Fruit fly (Drosophila melanogaster) whole organism, embryonic: ENCODE measurements around the gene Uggt.

Experiments
- CG10979 ChIP-seq: fragments of 200-800 bp; sonication (Bioruptor generic); optimal IDR thresholded peaks from 2 replicates; lab custom pipeline; 2018; ENCODE audit warnings: missing biosample characterization, mild to moderate bottlenecking, missing genetic modification characterization, moderate library complexity
- CG11085 ChIP-seq: fragments of 200-800 bp; sonication (Bioruptor generic); IDR thresholded peaks from 2 replicates; pipeline ENCODE4 v1.3.6; 2022; ENCODE audit warnings: missing biosample characterization, missing genetic modification characterization
- CG11398 ChIP-seq: fragments of 200-800 bp; sonication (Bioruptor generic); optimal IDR thresholded peaks from 2 replicates; lab custom pipeline; 2016; ENCODE audit warnings: missing biosample characterization, missing genetic modification characterization
- CG11456 ChIP-seq: fragments of 200-800 bp; sonication (Bioruptor generic); IDR thresholded peaks from 3 replicates; pipeline ENCODE4 v1.3.6; 2022; ENCODE audit warnings: missing biosample characterization, missing genetic modification characterization
- CG13775 ChIP-seq: fragments of 200-800 bp; sonication (Bioruptor generic); optimal IDR thresholded peaks from 3 replicates; lab custom pipeline; 2017; ENCODE audit warnings: missing biosample characterization, mild to moderate bottlenecking, missing genetic modification characterization
- CG15601 ChIP-seq: fragments of 200-800 bp; sonication (Bioruptor generic); optimal IDR thresholded peaks from 3 replicates; lab custom pipeline; 2019; ENCODE audit warnings: missing biosample characterization, mild to moderate bottlenecking, missing genetic modification characterization, moderate library complexity
- CG1647 ChIP-seq: fragments of 200-800 bp; sonication (Bioruptor generic); optimal IDR thresholded peaks from 3 replicates; lab custom pipeline; 2016; ENCODE audit warnings: missing biosample characterization, missing genetic modification characterization
- CG16813 ChIP-seq: fragments of 200-800 bp; sonication (Bioruptor generic); IDR thresholded peaks from 3 replicates; pipeline ENCODE4 v1.3.6; 2022; ENCODE audit warnings: missing biosample characterization, missing genetic modification characterization; ENCODE audit not compliant: partially characterized antibody
- CG17361 ChIP-seq: fragments of 200-800 bp; sonication (Bioruptor generic); IDR thresholded peaks from 3 replicates; pipeline ENCODE4 v1.3.6; 2022; ENCODE audit warnings: missing biosample characterization, missing genetic modification characterization
- CG17802 ChIP-seq: fragments of 200-800 bp; sonication (Bioruptor generic); optimal IDR thresholded peaks from 2 replicates; lab custom pipeline; 2018; ENCODE audit warnings: missing biosample characterization, mild to moderate bottlenecking, missing genetic modification characterization, moderate library complexity
- CG17829 ChIP-seq: fragments of 200-800 bp; optimal IDR thresholded peaks from 2 replicates; lab custom pipeline; 2019; ENCODE audit warnings: missing biosample characterization, mild to moderate bottlenecking, missing genetic modification characterization, moderate library complexity
- CG2199 ChIP-seq: fragments of 200-800 bp; sonication (Bioruptor generic); IDR thresholded peaks from 3 replicates; pipeline ENCODE4 v1.3.6; 2022; ENCODE audit warnings: missing biosample characterization, missing genetic modification characterization
- CG30431 ChIP-seq: fragments of 200-800 bp; sonication (Bioruptor generic); optimal IDR thresholded peaks from 2 replicates; lab custom pipeline; 2017; ENCODE audit warnings: missing biosample characterization, missing genetic modification characterization
- CG31441 ChIP-seq: fragments of 200-800 bp; sonication (Bioruptor generic); IDR thresholded peaks from 2 replicates; pipeline ENCODE4 v1.3.6; 2022; ENCODE audit warnings: missing biosample characterization, missing genetic modification characterization
- CG33213 ChIP-seq: fragments of 200-800 bp; sonication (Bioruptor generic); optimal IDR thresholded peaks from 3 replicates; lab custom pipeline; 2016; ENCODE audit warnings: missing biosample characterization, missing genetic modification characterization
- CG43689 ChIP-seq: fragments of 200-800 bp; sonication (Bioruptor generic); IDR thresholded peaks from 2 replicates; pipeline ENCODE4 v1.3.6; 2022; ENCODE audit warnings: missing biosample characterization, missing genetic modification characterization
- CG6654 ChIP-seq: fragments of 200-800 bp; sonication (Bioruptor generic); optimal IDR thresholded peaks from 2 replicates; lab custom pipeline; 2017; ENCODE audit warnings: missing biosample characterization, mild to moderate bottlenecking, missing genetic modification characterization
- CG6854 ChIP-seq: fragments of 200-800 bp; sonication (Bioruptor generic); optimal IDR thresholded peaks from 3 replicates; lab custom pipeline; 2017; ENCODE audit warnings: missing biosample characterization, mild to moderate bottlenecking, missing genetic modification characterization
- CG7556 ChIP-seq: fragments of 200-800 bp; sonication (Bioruptor generic); optimal IDR thresholded peaks from 2 replicates; lab custom pipeline; 2017; ENCODE audit warnings: missing biosample characterization, mild to moderate bottlenecking, missing genetic modification characterization
- CG7839 ChIP-seq: fragments of 200-800 bp; sonication (Bioruptor generic); optimal IDR thresholded peaks from 3 replicates; lab custom pipeline; 2018; ENCODE audit warnings: missing biosample characterization, mild to moderate bottlenecking, missing genetic modification characterization, moderate library complexity
- CG8924 ChIP-seq: fragments of 200-800 bp; optimal IDR thresholded peaks from 3 replicates; lab custom pipeline; 2019; ENCODE audit warnings: missing biosample characterization, mild to moderate bottlenecking, missing genetic modification characterization, moderate library complexity
- CG9932 ChIP-seq: fragments of 200-800 bp; sonication (Bioruptor generic); IDR thresholded peaks from 2 replicates; pipeline ENCODE4 v1.3.6; 2022; ENCODE audit warnings: missing biosample characterization, missing genetic modification characterization
- Dref ChIP-seq: fragments of 200-800 bp; sonication (Bioruptor generic); IDR thresholded peaks from 2 replicates; pipeline ENCODE4 v1.3.6; 2022; ENCODE audit warnings: missing biosample characterization, missing genetic modification characterization
- Gsc ChIP-seq: fragments of 200-800 bp; sonication (Bioruptor generic); IDR thresholded peaks from 2 replicates; pipeline ENCODE4 v1.3.6; 2022; ENCODE audit warnings: missing biosample characterization, missing genetic modification characterization
- HHEX ChIP-seq: fragments of 200-800 bp; sonication (Bioruptor generic); optimal IDR thresholded peaks from 3 replicates; lab custom pipeline; 2017; ENCODE audit warnings: missing biosample characterization, mild to moderate bottlenecking, missing genetic modification characterization, missing genetic modification reagents
- Hsf ChIP-seq: fragments of 200-800 bp; sonication (Bioruptor generic); optimal IDR thresholded peaks from 3 replicates; lab custom pipeline; 2016; ENCODE audit warnings: missing biosample characterization, missing genetic modification characterization
- Lhr ChIP-seq: fragments of 200-800 bp; sonication (Bioruptor generic); optimal IDR thresholded peaks from 3 replicates; lab custom pipeline; 2017; ENCODE audit warnings: mild to moderate bottlenecking, missing biosample characterization, missing genetic modification reagents, missing genetic modification characterization
- Mrtf ChIP-seq: fragments of 200-800 bp; sonication (Bioruptor generic); IDR thresholded peaks from 3 replicates; pipeline ENCODE4 v1.3.6; 2022; ENCODE audit warnings: missing biosample characterization, missing genetic modification characterization
- Nf-YA ChIP-seq: fragments of 200-800 bp; sonication (Bioruptor generic); IDR thresholded peaks from 2 replicates; pipeline ENCODE4 v1.3.6; 2022; ENCODE audit warnings: missing biosample characterization, missing genetic modification characterization
- Taf1 ChIP-seq: fragments of 200-800 bp; sonication (Bioruptor generic); IDR thresholded peaks from 2 replicates; pipeline ENCODE4 v1.3.6; 2022; ENCODE audit warnings: missing biosample characterization, missing genetic modification characterization
- Tbp ChIP-seq: fragments of >200 bp; optimal IDR thresholded peaks from 2 replicates; lab custom pipeline; 2018; ENCODE audit warnings: missing biosample characterization, missing genetic modification characterization
- al ChIP-seq: fragments of 200-800 bp; sonication (Bioruptor generic); IDR thresholded peaks from 2 replicates; pipeline ENCODE4 v1.3.6; 2022; ENCODE audit warnings: missing biosample characterization, missing genetic modification characterization
- bbx ChIP-seq: fragments of 200-800 bp; sonication (Bioruptor generic); IDR thresholded peaks from 2 replicates; pipeline ENCODE4 v1.3.6; 2022; ENCODE audit warnings: missing biosample characterization, missing genetic modification characterization; ENCODE audit not compliant: partially characterized antibody
- crp ChIP-seq, 2 experiments: fragments of 200-800 bp; sonication (Bioruptor generic); optimal IDR thresholded peaks; 2 replicates in 1 of 2; 3 replicates in 1 of 2; lab custom pipeline; 2017; ENCODE audit warnings: missing biosample characterization in 2 of 2, missing genetic modification characterization in 2 of 2, mild to moderate bottlenecking in 1 of 2, moderate library complexity in 1 of 2
- cwo ChIP-seq: fragments of 200-800 bp; sonication (Bioruptor generic); optimal IDR thresholded peaks from 3 replicates; lab custom pipeline; 2017; ENCODE audit warnings: missing biosample characterization, missing genetic modification characterization, mild to moderate bottlenecking, moderate library complexity, missing genetic modification reagents
- gce ChIP-seq: fragments of 200-800 bp; sonication (Bioruptor generic); IDR thresholded peaks from 3 replicates; pipeline ENCODE4 v1.3.6; 2022; ENCODE audit warnings: missing biosample characterization, missing genetic modification characterization
- gfzf ChIP-seq: fragments of 200-800 bp; sonication (Bioruptor generic); optimal IDR thresholded peaks from 2 replicates; lab custom pipeline; 2016; ENCODE audit warnings: missing biosample characterization, mild to moderate bottlenecking, missing genetic modification characterization, moderate library complexity
- insv ChIP-seq, 2 experiments: fragments of 200-800 bp; sonication (Bioruptor generic); optimal IDR thresholded peaks; 3 replicates each; lab custom pipeline; 2016 to 2018; ENCODE audit warnings: missing biosample characterization in 2 of 2, missing genetic modification characterization in 2 of 2
- inv ChIP-seq: fragments of 200-800 bp; sonication (Bioruptor generic); IDR thresholded peaks from 2 replicates; pipeline ENCODE4 v1.3.6; 2022; ENCODE audit warnings: missing biosample characterization, missing genetic modification characterization; ENCODE audit not compliant: partially characterized antibody
- klu ChIP-seq: fragments of 200-800 bp; sonication (Bioruptor generic); IDR thresholded peaks from 2 replicates; pipeline ENCODE4 v1.3.6; 2022; ENCODE audit warnings: missing biosample characterization, missing genetic modification characterization
- lbe ChIP-seq: fragments of 200-800 bp; sonication (Bioruptor generic); optimal IDR thresholded peaks from 2 replicates; lab custom pipeline; 2016; ENCODE audit warnings: missing biosample characterization, mild to moderate bottlenecking, missing genetic modification characterization
- nau ChIP-seq: fragments of 200-800 bp; sonication (Bioruptor generic); optimal IDR thresholded peaks from 3 replicates; lab custom pipeline; 2017; ENCODE audit warnings: missing biosample characterization, mild to moderate bottlenecking, missing genetic modification characterization, missing genetic modification reagents
- nerfin-1 ChIP-seq: fragments of 200-800 bp; sonication (Bioruptor generic); optimal IDR thresholded peaks from 3 replicates; lab custom pipeline; 2019; ENCODE audit warnings: missing biosample characterization, mild to moderate bottlenecking, missing genetic modification characterization, moderate library complexity
- oc ChIP-seq: fragments of 200-800 bp; sonication (Bioruptor generic); optimal IDR thresholded peaks from 2 replicates; lab custom pipeline; 2018; ENCODE audit warnings: missing biosample characterization, mild to moderate bottlenecking, missing genetic modification characterization, moderate library complexity
- prd ChIP-seq, 3 experiments: fragments of >200 bp in 2 of 3; fragments of 200-800 bp in 1 of 3; sonication (Bioruptor generic) in 1 of 3; optimal IDR thresholded peaks in 2 of 3; IDR thresholded peaks in 1 of 3; 2 replicates in 2 of 3; 3 replicates in 1 of 3; pipeline versions ENCODE4 v1.3.6 to Lab custom; 2017 to 2022; ENCODE audit warnings: missing biosample characterization in 1 of 3, missing genetic modification characterization in 1 of 3
- row ChIP-seq: fragments of 200-800 bp; sonication (Bioruptor generic); IDR thresholded peaks from 3 replicates; pipeline ENCODE4 v1.3.6; 2022; ENCODE audit warnings: missing biosample characterization, missing genetic modification characterization
- seq ChIP-seq: fragments of 200-800 bp; sonication (Bioruptor generic); IDR thresholded peaks from 2 replicates; pipeline ENCODE4 v1.3.6; 2022; ENCODE audit warnings: missing biosample characterization, missing genetic modification characterization
- twi ChIP-seq: fragments of 200-800 bp; optimal IDR thresholded peaks from 2 replicates; lab custom pipeline; 2019; ENCODE audit warnings: missing biosample characterization, mild to moderate bottlenecking, missing genetic modification characterization, moderate library complexity
- yki ChIP-seq: fragments of >200 bp; optimal IDR thresholded peaks from 3 replicates; lab custom pipeline; 2018
- z ChIP-seq: fragments of 200-800 bp; sonication (Bioruptor generic); IDR thresholded peaks from 3 replicates; pipeline ENCODE4 v1.3.6; 2022; ENCODE audit warnings: missing biosample characterization, missing genetic modification characterization

Gene Uggt

dm6 chr3L:18867521-18867920 is 5.0 kb upstream of the Uggt start, which contains the start of gene Dysb (continued):
- TF ChIP-seq CG33213 (GFP tag; lab: Kevin White, UChicago) (peak; percentile 20), CG7839 (tag; lab: Kevin White, UChicago) (peak; percentile 90), twi (tag; lab: Kevin White, UChicago) (peak; percentile 57), CG6854 (GFP tag; lab: Kevin White, UChicago) (peak; percentile 68), Dref (GFP tag; lab: Robert Waterston, UW) (peak; percentile 32; the same call in 1 of the 2 replicates), gce (GFP tag; lab: Robert Waterston, UW) (peak; percentile 90), CG11398 (GFP tag; lab: Kevin White, UChicago) (peak; percentile 58), bbx (GFP tag; lab: Robert Waterston, UW) (no peak), CG2199 (GFP tag; lab: Robert Waterston, UW) (peak; percentile 63; the same call in 1 of the 3 replicates), oc (peak; percentile 88), lbe (GFP tag; lab: Kevin White, UChicago) (peak; percentile 84), HHEX (peak; percentile 83), CG31441 (peak; percentile 94), inv (GFP tag; lab: Robert Waterston, UW) (no peak), CG17829 (tag; lab: Kevin White, UChicago) (peak; percentile 93), seq (peak; percentile 90), z (GFP tag; lab: Robert Waterston, UW) (peak; percentile 70; the same call in 1 of the 3 replicates), Tbp (GFP tag; lab: Kevin White, UChicago) (no peak), CG11456 (GFP tag; lab: Robert Waterston, UW) (no peak; the same call in 2 of the 3 replicates), CG11085 (GFP tag; lab: Robert Waterston, UW) (no peak; the same call in none of the 2 replicates), CG7556 (GFP tag; lab: Kevin White, UChicago) (peak; percentile 89), row (GFP tag; lab: Robert Waterston, UW) (peak; percentile 97), CG10979 (tag; lab: Kevin White, UChicago) (peak; percentile 86), crp (GFP tag; optimal IDR thresholded peaks at IDR 0.05; lab: Kevin White, UChicago) (peak; percentile 45 to 85), Hsf (GFP tag; lab: Kevin White, UChicago) (peak; percentile 72), Gsc (GFP tag; lab: Robert Waterston, UW) (no peak), CG17361 (GFP tag; lab: Robert Waterston, UW) (peak; percentile 89), CG8924 (tag; lab: Kevin White, UChicago) (peak; percentile 91), CG13775 (GFP tag; lab: Kevin White, UChicago) (peak; percentile 78), CG30431 (GFP tag; lab: Kevin White, UChicago) (peak; percentile 59), CG16813 (GFP tag; lab: Robert Waterston, UW) (no peak), CG15601 (tag; lab: Kevin White, UChicago) (peak; percentile 86), CG43689 (peak; percentile 67; the same call in 1 of the 2 replicates), Taf1 (GFP tag; lab: Robert Waterston, UW) (peak; percentile 71; the same call in 1 of the 2 replicates), CG1647 (GFP tag; lab: Kevin White, UChicago) (no peak), klu (GFP tag; lab: Robert Waterston, UW) (peak; percentile 66), CG9932 (GFP tag; lab: Robert Waterston, UW) (peak; percentile 92), Lhr (peak; percentile 22), gfzf (GFP tag; lab: Kevin White, UChicago) (no peak), Nf-YA (GFP tag; lab: Robert Waterston, UW) (peak; percentile 54; the same call in 1 of the 2 replicates), Mrtf (GFP tag; lab: Robert Waterston, UW) (peak; percentile 68; the same call in 2 of the 3 replicates), CG17802 (tag; lab: Kevin White, UChicago) (peak; percentile 21), insv (GFP tag; optimal IDR thresholded peaks at IDR 0.05; lab: Kevin White, UChicago) (peak in 1 of 2 experiments; percentile 63), prd (optimal IDR thresholded peaks at IDR 0.05; lab: Kevin White, UChicago) (no peak), prd (GFP tag; IDR thresholded peaks at IDR 0.05; lab: Robert Waterston, UW) (peak; percentile 89), cwo (GFP tag; lab: Kevin White, UChicago) (peak; percentile 85), nau (peak; percentile 76), yki (lab: Kevin White, UChicago) (no peak), al (GFP tag; lab: Robert Waterston, UW) (peak; percentile 85), CG6654 (GFP tag; lab: Kevin White, UChicago) (peak; percentile 38), nerfin-1 (peak; percentile 76)
